ENCODE assay signal across 2 worm cellular contexts in genomic region chrII:9931012-9931411, ce11.
A peak's percentile ranks its signal among the peaks of the same experiment; 100 is the strongest.
TF ChIP-seq lines count a peak whose summit lies in the region.

No protein-coding gene starts in this region.

TF ChIP-seq in whole organism, L1 larva, 84 proteins besides CTCF, POLR2A, EP300 and RAD21 (continued from another document):
- peak in 1 of 2 experiments; percentile 65 for TF ChIP-seq ztf-11 (tag; optimal IDR thresholded peaks at IDR 0.05; lab: Kevin White, UChicago)
- peak; percentile 46 for TF ChIP-seq nhr-20 (tag; optimal IDR thresholded peaks at IDR 0.05; lab: Kevin White, UChicago)
- no peak for TF ChIP-seq ets-5 (GFP tag; IDR thresholded peaks at IDR 0.05; lab: Robert Waterston, UW)
- TF ChIP-seq hpl-2 (GFP tag; optimal IDR thresholded peaks at IDR 0.05; lab: Kevin White, UChicago) = no peak
- TF ChIP-seq nhr-19 (GFP tag; conservative IDR thresholded peaks at IDR 0.05; lab: Robert Waterston, UW) = peak; percentile 57
- TF ChIP-seq rnt-1 (tag; optimal IDR thresholded peaks at IDR 0.05; lab: Kevin White, UChicago) = peak; percentile 84
- TF ChIP-seq nhr-71 (tag; optimal IDR thresholded peaks at IDR 0.05; lab: Kevin White, UChicago) = peak; percentile 82
- TF ChIP-seq elt-2 (tag; optimal IDR thresholded peaks at IDR 0.05; lab: Kevin White, UChicago) = no peak
- peak; percentile 41 for TF ChIP-seq pax-3 (tag; optimal IDR thresholded peaks at IDR 0.05; lab: Kevin White, UChicago)
- peak; percentile 25 to 45 (median 37) for TF ChIP-seq dpl-1 (GFP tag; optimal IDR thresholded peaks at IDR 0.05; lab: Kevin White, UChicago)
- TF ChIP-seq lin-15B (tag; optimal IDR thresholded peaks at IDR 0.05; lab: Kevin White, UChicago) = peak; percentile 48
- TF ChIP-seq xbp-1 (tag; optimal IDR thresholded peaks at IDR 0.05; lab: Kevin White, UChicago) = peak; percentile 36
- TF ChIP-seq blmp-1 (tag; optimal IDR thresholded peaks at IDR 0.05; lab: Kevin White, UChicago) = no peak
- peak; percentile 68 for TF ChIP-seq nhr-47 (tag; optimal IDR thresholded peaks at IDR 0.05; lab: Kevin White, UChicago)
- peak; percentile 18 for TF ChIP-seq jun-1 (tag; optimal IDR thresholded peaks at IDR 0.05; lab: Kevin White, UChicago)
- peak; percentile 24 to 57 for TF ChIP-seq lsy-2 (tag; optimal IDR thresholded peaks at IDR 0.05; lab: Kevin White, UChicago)
- TF ChIP-seq swsn-7 (tag; optimal IDR thresholded peaks at IDR 0.05; lab: Kevin White, UChicago) = peak; percentile 44
- no peak for TF ChIP-seq nhr-76 (tag; optimal IDR thresholded peaks at IDR 0.05; lab: Kevin White, UChicago)
- peak; percentile 23 for TF ChIP-seq nhr-11 (tag; optimal IDR thresholded peaks at IDR 0.05; lab: Kevin White, UChicago)
- no peak for TF ChIP-seq egl-13 (tag; optimal IDR thresholded peaks at IDR 0.05; lab: Kevin White, UChicago)
- TF ChIP-seq efl-3 (GFP tag; optimal IDR thresholded peaks at IDR 0.05; lab: Kevin White, UChicago) = no peak
- peak; percentile 59 for TF ChIP-seq snu-23 (GFP tag; optimal IDR thresholded peaks at IDR 0.05; lab: Kevin White, UChicago)
- peak; percentile 68 for TF ChIP-seq tbx-2 (tag; optimal IDR thresholded peaks at IDR 0.05; lab: Kevin White, UChicago)
- TF ChIP-seq unc-86 (tag; optimal IDR thresholded peaks at IDR 0.05; lab: Kevin White, UChicago) = peak; percentile 51
- peak; percentile 33 to 41 for TF ChIP-seq lin-35 (GFP tag; optimal IDR thresholded peaks at IDR 0.05; lab: Kevin White, UChicago)

TF ChIP-seq in whole organism, L4 larva, 104 proteins besides CTCF, POLR2A, EP300 and RAD21 (continued from another document):
- TF ChIP-seq F44E2.7 (GFP tag; IDR thresholded peaks at IDR 0.05; lab: Robert Waterston, UW) = no peak
- TF ChIP-seq pha-4 (GFP tag; IDR thresholded peaks at IDR 0.05; lab: Robert Waterston, UW) = no peak
- no peak for TF ChIP-seq pha-4 (tag; optimal IDR thresholded peaks at IDR 0.05; lab: Kevin White, UChicago)
- TF ChIP-seq dmd-6 (GFP tag; IDR thresholded peaks at IDR 0.05; lab: Robert Waterston, UW) = no peak; the same call in 1 of the 2 replicates
- TF ChIP-seq Y75B8A.6 (GFP tag; IDR thresholded peaks at IDR 0.05; lab: Robert Waterston, UW) = no peak
- TF ChIP-seq nhr-102 (tag; optimal IDR thresholded peaks at IDR 0.05; lab: Kevin White, UChicago) = no peak
- peak; percentile 5 for TF ChIP-seq rbr-2 (tag; optimal IDR thresholded peaks at IDR 0.05; lab: Kevin White, UChicago)
- TF ChIP-seq unc-62 (GFP tag; optimal IDR thresholded peaks at IDR 0.05 in 1 of 2; lab: Kevin White, UChicago) = no peak
- no peak for TF ChIP-seq unc-62 (tag; optimal IDR thresholded peaks at IDR 0.05; lab: Kevin White, UChicago)
- TF ChIP-seq F10B5.3 (tag; optimal IDR thresholded peaks at IDR 0.05; lab: Kevin White, UChicago) = no peak
- TF ChIP-seq nhr-41 (GFP tag; IDR thresholded peaks at IDR 0.05; lab: Robert Waterston, UW) = no peak
- no peak for TF ChIP-seq nhr-111 (GFP tag; optimal IDR thresholded peaks at IDR 0.05; lab: Kevin White, UChicago)
- no peak for TF ChIP-seq dmd-9 (GFP tag; IDR thresholded peaks at IDR 0.05; lab: Robert Waterston, UW)
- peak; percentile 30 for TF ChIP-seq duxl-1 (tag; optimal IDR thresholded peaks at IDR 0.05; lab: Kevin White, UChicago; ENCODE audit: poor library complexity)
- no peak for TF ChIP-seq ceh-44 (GFP tag; IDR thresholded peaks at IDR 0.05; lab: Robert Waterston, UW)
- TF ChIP-seq php-3 (GFP tag; IDR thresholded peaks at IDR 0.05; lab: Robert Waterston, UW) = no peak
- no peak for TF ChIP-seq nhr-77 (tag; optimal IDR thresholded peaks at IDR 0.05; lab: Kevin White, UChicago)
- TF ChIP-seq Y105C5A.15 (GFP tag; IDR thresholded peaks at IDR 0.05; lab: Robert Waterston, UW) = no peak
- TF ChIP-seq ZK337.2 (GFP tag; IDR thresholded peaks at IDR 0.05; lab: Robert Waterston, UW) = no peak
- no peak for TF ChIP-seq arid-1 (GFP tag; conservative IDR thresholded peaks at IDR 0.05; lab: Robert Waterston, UW)
- TF ChIP-seq mdl-1 (tag; optimal IDR thresholded peaks at IDR 0.05; lab: Kevin White, UChicago) = no peak
- no peak for TF ChIP-seq aly-2 (tag; optimal IDR thresholded peaks at IDR 0.05; lab: Kevin White, UChicago)
- TF ChIP-seq nhr-10 (tag; optimal IDR thresholded peaks at IDR 0.05; lab: Kevin White, UChicago) = no peak
- no peak for TF ChIP-seq T20F7.1 (GFP tag; optimal IDR thresholded peaks at IDR 0.05; lab: Kevin White, UChicago)
- TF ChIP-seq nhr-42 (GFP tag; IDR thresholded peaks at IDR 0.05; lab: Robert Waterston, UW) = no peak
- TF ChIP-seq egl-43 (GFP tag; IDR thresholded peaks at IDR 0.05; lab: Robert Waterston, UW) = no peak
- no peak for TF ChIP-seq lin-13 (GFP tag; optimal IDR thresholded peaks at IDR 0.05; lab: Kevin White, UChicago)
- no peak for TF ChIP-seq daf-19 (GFP tag; conservative IDR thresholded peaks at IDR 0.05; lab: Robert Waterston, UW)
- TF ChIP-seq lim-7 (GFP tag; IDR thresholded peaks at IDR 0.05; lab: Robert Waterston, UW) = no peak
- TF ChIP-seq nhr-25 (tag; optimal IDR thresholded peaks at IDR 0.05; lab: Kevin White, UChicago; ENCODE audit: borderline replicate concordance, insufficient read depth) = no peak
- TF ChIP-seq pqm-1 (tag; optimal IDR thresholded peaks at IDR 0.05; lab: Kevin White, UChicago) = no peak
- TF ChIP-seq nhr-28 (tag; optimal IDR thresholded peaks at IDR 0.05; lab: Kevin White, UChicago) = no peak
- peak; percentile 21 for TF ChIP-seq unc-130 (GFP tag; optimal IDR thresholded peaks at IDR 0.05; lab: Kevin White, UChicago)
- TF ChIP-seq tra-1 (GFP tag; IDR thresholded peaks at IDR 0.05; lab: Robert Waterston, UW) = 0 out of 2 replicates have a peak, but pooled peaks have one; percentile 32
- no peak for TF ChIP-seq spr-3 (GFP tag; optimal IDR thresholded peaks at IDR 0.05; lab: Kevin White, UChicago)
- no peak for TF ChIP-seq hlh-11 (tag; optimal IDR thresholded peaks at IDR 0.05; lab: Kevin White, UChicago)
- TF ChIP-seq cey-2 (tag; optimal IDR thresholded peaks at IDR 0.05; lab: Kevin White, UChicago; ENCODE audit: borderline replicate concordance, insufficient read depth) = no peak
- no peak for TF ChIP-seq ama-1 (optimal IDR thresholded peaks at IDR 0.05; lab: Kevin White, UChicago)
- TF ChIP-seq D1046.2 (GFP tag; IDR thresholded peaks at IDR 0.05; lab: Robert Waterston, UW) = no peak
- 0 out of 2 replicates have a peak, but pooled peaks have one; percentile 51 for TF ChIP-seq dmd-8 (GFP tag; IDR thresholded peaks at IDR 0.05; lab: Robert Waterston, UW)
- peak in 1 of 2 experiments; percentile 80 for TF ChIP-seq hif-1 (tag; optimal IDR thresholded peaks at IDR 0.05; lab: Kevin White, UChicago)
- no peak for TF ChIP-seq zip-2 (tag; optimal IDR thresholded peaks at IDR 0.05; lab: Kevin White, UChicago)
- no peak for TF ChIP-seq lin-1 (GFP tag; IDR thresholded peaks at IDR 0.05; lab: Robert Waterston, UW)
- 0 out of 2 replicates have a peak, but pooled peaks have one; percentile 52 for TF ChIP-seq ceh-20 (GFP tag; IDR thresholded peaks at IDR 0.05; lab: Robert Waterston, UW)
- no peak for TF ChIP-seq F49E8.2 (tag; optimal IDR thresholded peaks at IDR 0.05; lab: Kevin White, UChicago; ENCODE audit: borderline replicate concordance)
- peak; percentile 52 for TF ChIP-seq aha-1 (tag; lab: Kevin White, UChicago)
- TF ChIP-seq ZK546.5 (tag; optimal IDR thresholded peaks at IDR 0.05; lab: Kevin White, UChicago) = no peak
- TF ChIP-seq dve-1 (tag; optimal IDR thresholded peaks at IDR 0.05; lab: Kevin White, UChicago; ENCODE audit: insufficient read depth) = peak; percentile 14
- no peak for TF ChIP-seq zag-1 (tag; optimal IDR thresholded peaks at IDR 0.05; lab: Kevin White, UChicago)
- TF ChIP-seq tag-97 (GFP tag; IDR thresholded peaks at IDR 0.05; lab: Robert Waterston, UW) = no peak
- TF ChIP-seq lin-29 (GFP tag; IDR thresholded peaks at IDR 0.05; lab: Robert Waterston, UW) = no peak
- no peak for TF ChIP-seq F26F4.8 (GFP tag; conservative IDR thresholded peaks at IDR 0.05; lab: Robert Waterston, UW)
- TF ChIP-seq ceh-28 (tag; optimal IDR thresholded peaks at IDR 0.05; lab: Kevin White, UChicago) = no peak
- TF ChIP-seq unc-39 (tag; optimal IDR thresholded peaks at IDR 0.05; lab: Kevin White, UChicago) = no peak
- TF ChIP-seq nhr-76 (tag; optimal IDR thresholded peaks at IDR 0.05; lab: Kevin White, UChicago) = no peak
- no peak for TF ChIP-seq ztf-7 (tag; optimal IDR thresholded peaks at IDR 0.05; lab: Kevin White, UChicago)
- TF ChIP-seq attf-4 (tag; optimal IDR thresholded peaks at IDR 0.05; lab: Kevin White, UChicago) = no peak
- no peak for TF ChIP-seq madf-5 (GFP tag; IDR thresholded peaks at IDR 0.05; lab: Robert Waterston, UW)
- TF ChIP-seq mep-1 (tag; optimal IDR thresholded peaks at IDR 0.05; lab: Kevin White, UChicago) = peak; percentile 21
